Worm (Caenorhabditis elegans): Measurements from ENCODE around the gene srx-76.

Gene srx-76

ce11 chrV:11858299-11858698 is 33.3 kb upstream of the srx-76 start (continued):
- TF ChIP-seq unc-62 (GFP tag; optimal IDR thresholded peaks at IDR 0.05) (no peak), zag-1 (tag; optimal IDR thresholded peaks at IDR 0.05) (no peak), zip-4 (GFP tag; optimal IDR thresholded peaks at IDR 0.05) (no peak), lin-14 (GFP tag; optimal IDR thresholded peaks at IDR 0.05) (peak; percentile 45), isw-1 (GFP tag; IDR thresholded peaks at IDR 0.05) (no peak), ceh-8 (GFP tag; optimal IDR thresholded peaks at IDR 0.05) (no peak), tlp-1 (tag; optimal IDR thresholded peaks at IDR 0.05) (no peak), unc-30 (tag; optimal IDR thresholded peaks at IDR 0.05) (no peak), ceh-88 (GFP tag; IDR thresholded peaks at IDR 0.05) (no peak), fkh-10 (GFP tag; optimal IDR thresholded peaks at IDR 0.05) (no peak), nhr-19 (GFP tag; conservative IDR thresholded peaks at IDR 0.05) (peak; percentile 32; the same call in 1 of the 2 replicates), nhr-11 (tag; optimal IDR thresholded peaks at IDR 0.05) (no peak), blmp-1 (tag; optimal IDR thresholded peaks at IDR 0.05) (no peak), sptf-1 (tag; optimal IDR thresholded peaks at IDR 0.05) (no peak), nhr-84 (tag; optimal IDR thresholded peaks at IDR 0.05) (no peak), ceh-82 (tag; optimal IDR thresholded peaks at IDR 0.05) (no peak), sup-37 (GFP tag; optimal IDR thresholded peaks at IDR 0.05) (no peak), dpl-1 (GFP tag; optimal IDR thresholded peaks at IDR 0.05) (no peak)

- TF ChIP-seq tlp-1 (tag; optimal IDR thresholded peaks at IDR 0.05) (no peak), nhr-12 (tag; optimal IDR thresholded peaks at IDR 0.05) (no peak), aha-1 (tag; optimal IDR thresholded peaks at IDR 0.05) (no peak), unc-130 (tag; optimal IDR thresholded peaks at IDR 0.05) (no peak), efl-3 (GFP tag; optimal IDR thresholded peaks at IDR 0.05) (no peak), tbx-2 (tag; optimal IDR thresholded peaks at IDR 0.05) (peak; percentile 14), egl-13 (tag; optimal IDR thresholded peaks at IDR 0.05) (no peak), aly-2 (tag; optimal IDR thresholded peaks at IDR 0.05) (no peak), efl-1 (optimal IDR thresholded peaks at IDR 0.05) (no peak), efl-1 (GFP tag; optimal IDR thresholded peaks at IDR 0.05 in 1 of 2) (peak in 1 of 2 experiments; percentile 19), nhr-28 (tag; optimal IDR thresholded peaks at IDR 0.05) (no peak), nhr-90 (tag; optimal IDR thresholded peaks at IDR 0.05; ENCODE audit: poor library complexity) (peak; percentile 17), snu-23 (GFP tag; optimal IDR thresholded peaks at IDR 0.05) (peak; percentile 41), nhr-77 (tag; optimal IDR thresholded peaks at IDR 0.05) (no peak), lin-39 (tag; optimal IDR thresholded peaks at IDR 0.05) (no peak), zip-4 (GFP tag; optimal IDR thresholded peaks at IDR 0.05) (no peak), snpc-4 (tag; optimal IDR thresholded peaks at IDR 0.05) (no peak), jun-1 (tag; optimal IDR thresholded peaks at IDR 0.05) (peak; percentile 48), vab-15 (tag; optimal IDR thresholded peaks at IDR 0.05) (no peak), fos-1 (tag; optimal IDR thresholded peaks at IDR 0.05) (no peak), elt-2 (tag; optimal IDR thresholded peaks at IDR 0.05) (peak; percentile 60), nhr-19 (GFP tag; conservative IDR thresholded peaks at IDR 0.05) (peak; percentile 36; the same call in 1 of the 2 replicates), lin-35 (GFP tag; optimal IDR thresholded peaks at IDR 0.05) (peak in 1 of 2 experiments; percentile 38), pax-3 (tag; optimal IDR thresholded peaks at IDR 0.05) (no peak), zag-1 (tag; optimal IDR thresholded peaks at IDR 0.05) (no peak), blmp-1 (tag; optimal IDR thresholded peaks at IDR 0.05) (peak; percentile 63), lin-14 (GFP tag; optimal IDR thresholded peaks at IDR 0.05) (peak; percentile 69), sox-4 (tag; optimal IDR thresholded peaks at IDR 0.05) (no peak), nhr-84 (tag; optimal IDR thresholded peaks at IDR 0.05) (no peak), irx-1 (tag; optimal IDR thresholded peaks at IDR 0.05) (no peak), dpl-1 (GFP tag; optimal IDR thresholded peaks at IDR 0.05) (no peak), nhr-85 (tag) (peak; percentile 92), lsy-2 (tag; optimal IDR thresholded peaks at IDR 0.05) (peak in 1 of 2 experiments; percentile 67), grh-1 (GFP tag; IDR thresholded peaks at IDR 0.05) (no peak), unc-98 (GFP tag; IDR thresholded peaks at IDR 0.05) (no peak), elt-3 (tag; optimal IDR thresholded peaks at IDR 0.05) (peak in 4 of 6 experiments; percentile 24 to 77 (median 54)), mab-9 (GFP tag; IDR thresholded peaks at IDR 0.05) (no peak), nhr-71 (tag; optimal IDR thresholded peaks at IDR 0.05) (peak; percentile 62), nhr-20 (tag; optimal IDR thresholded peaks at IDR 0.05) (peak; percentile 59), alr-1 (tag; optimal IDR thresholded peaks at IDR 0.05; ENCODE audit: borderline replicate concordance) (no peak)
These were observed 32.3 kb upstream of the srx-76 start for ce11 chrV:11859082-11859858.
